Worm (Caenorhabditis elegans) whole organism, early embryonic: ENCODE results near the gene C27H6.9.

Experiments used
- B0310.2 ChIP-seq: sonication (generic microtip); optimal IDR thresholded peaks from 2 replicates; lab custom pipeline; 2016; ENCODE audit warnings: mild to moderate bottlenecking, missing genetic modification characterization, missing compliant biosample characterization
- F13C5.2 ChIP-seq: sonication (generic microtip); optimal IDR thresholded peaks from 2 replicates; lab custom pipeline; 2017; ENCODE audit warnings: mild to moderate bottlenecking, missing genetic modification characterization, inconsistent platforms, missing compliant biosample characterization
- aly-1 ChIP-seq: sonication (generic microtip); optimal IDR thresholded peaks from 2 replicates; lab custom pipeline; 2016; ENCODE audit warnings: missing genetic modification characterization, missing compliant biosample characterization
- ama-1 ChIP-seq: fragments of 150-350 bp; optimal IDR thresholded peaks from 2 replicates; lab custom pipeline; 2014
- ceh-13 ChIP-seq: fragments of 200-800 bp; sonication (Bioruptor generic); optimal IDR thresholded peaks from 2 replicates; lab custom pipeline; 2018; ENCODE audit warnings: mild to moderate bottlenecking, missing genetic modification characterization, missing compliant biosample characterization
- ceh-36 ChIP-seq: sonication (generic microtip); optimal IDR thresholded peaks from 2 replicates; lab custom pipeline; 2016; ENCODE audit warnings: missing genetic modification characterization, inconsistent platforms, missing compliant biosample characterization
- ets-7 ChIP-seq: sonication (generic microtip); optimal IDR thresholded peaks from 2 replicates; lab custom pipeline; 2016; ENCODE audit warnings: missing genotype, missing genetic modification characterization, missing compliant biosample characterization
- flt-1 ChIP-seq: fragments of 200-800 bp; sonication (Bioruptor generic); IDR thresholded peaks from 2 replicates; pipeline ENCODE4 v1.3.6; 2022; ENCODE audit warnings: missing genetic modification characterization, missing compliant biosample characterization
- hmbx-1 ChIP-seq: sonication (generic microtip); optimal IDR thresholded peaks from 2 replicates; lab custom pipeline; 2016; ENCODE audit warnings: mild to moderate bottlenecking, missing genetic modification characterization, missing compliant biosample characterization
- hmg-4 ChIP-seq: fragments of 200-800 bp; sonication (Bioruptor generic); optimal IDR thresholded peaks from 2 replicates; lab custom pipeline; 2018; ENCODE audit warnings: mild to moderate bottlenecking, missing genetic modification characterization, missing compliant biosample characterization
- hnd-1 ChIP-seq: sonication (generic microtip); optimal IDR thresholded peaks from 2 replicates; lab custom pipeline; 2016; ENCODE audit warnings: missing genetic modification characterization, missing compliant biosample characterization
- pes-1 ChIP-seq: fragments of 200-800 bp; sonication (Bioruptor generic); IDR thresholded peaks from 2 replicates; pipeline ENCODE4 v1.3.6; 2022; ENCODE audit warnings: missing genetic modification reagents, missing genetic modification characterization, missing compliant biosample characterization
- scrt-1 ChIP-seq: fragments of 200-800 bp; sonication (Bioruptor generic); IDR thresholded peaks from 2 replicates; pipeline ENCODE4 v1.3.6; 2022; ENCODE audit warnings: missing genetic modification characterization, missing compliant biosample characterization
- sea-1 ChIP-seq: fragments of 200-800 bp; sonication (Bioruptor generic); conservative IDR thresholded peaks from 2 replicates; pipeline ENCODE4 v1.3.6; 2022; ENCODE audit warnings: missing genetic modification characterization, missing compliant biosample characterization
- tbx-11 ChIP-seq: fragments of 200-800 bp; sonication (Bioruptor generic); IDR thresholded peaks from 2 replicates; pipeline ENCODE4 v1.3.6; 2022; ENCODE audit warnings: missing genetic modification characterization, missing compliant biosample characterization
- tbx-37 ChIP-seq: fragments of 200-800 bp; sonication (Bioruptor generic); conservative IDR thresholded peaks from 2 replicates; pipeline ENCODE4 v1.3.6; 2022; ENCODE audit warnings: missing genetic modification reagents, missing genetic modification characterization, missing compliant biosample characterization
- tra-4 ChIP-seq: sonication (generic microtip); optimal IDR thresholded peaks from 2 replicates; lab custom pipeline; 2017; ENCODE audit warnings: missing genetic modification characterization, missing compliant biosample characterization

C27H6.9 gene

ce11 chrV:9987688-9988087 is 5.0 kb downstream of the C27H6.9 start, which contains the start of gene C27H6.8:
TSS of gene C27H6.8 (minus strand) at chrV:9987788.
- no peak for TF ChIP-seq sea-1
- no peak for TF ChIP-seq pes-1 (GFP tag; lab: Robert Waterston, UW)
- no peak for TF ChIP-seq tbx-37 (GFP tag; lab: Robert Waterston, UW)
- TF ChIP-seq B0310.2 (tag; lab: Kevin White, UChicago), result no peak
- no peak for TF ChIP-seq ama-1 (lab: Kevin White, UChicago)
- no peak for TF ChIP-seq hmg-4 (GFP tag; lab: Kevin White, UChicago)
- no peak for TF ChIP-seq hnd-1 (tag; lab: Kevin White, UChicago)
- no peak for TF ChIP-seq flt-1 (GFP tag; lab: Robert Waterston, UW)
- TF ChIP-seq F13C5.2 (tag; lab: Kevin White, UChicago), result no peak
- TF ChIP-seq ceh-13 (GFP tag; lab: Kevin White, UChicago), result no peak

ce11 chrV:9991610-9992009 is 8.9 kb downstream of the C27H6.9 start, which contains the start of the genes rde-1 and trpp-6:
TSS of gene rde-1 (minus strand) at chrV:9991642.
TSS of gene trpp-6 (plus strand) at chrV:9991895.
- TF ChIP-seq tbx-37 (GFP tag; lab: Robert Waterston, UW) (no peak), sea-1 (no peak), tbx-11 (GFP tag; lab: Robert Waterston, UW) (no peak), aly-1 (tag; lab: Kevin White, UChicago) (no peak), ceh-13 (GFP tag; lab: Kevin White, UChicago) (no peak), flt-1 (GFP tag; lab: Robert Waterston, UW) (no peak)

- TF ChIP-seq B0310.2 (tag; lab: Kevin White, UChicago) (no peak), pes-1 (GFP tag; lab: Robert Waterston, UW) (no peak), ceh-13 (GFP tag; lab: Kevin White, UChicago) (no peak), tbx-11 (GFP tag; lab: Robert Waterston, UW) (no peak), flt-1 (GFP tag; lab: Robert Waterston, UW) (no peak), aly-1 (tag; lab: Kevin White, UChicago) (no peak), ama-1 (lab: Kevin White, UChicago) (no peak), hnd-1 (tag; lab: Kevin White, UChicago) (no peak), ceh-36 (tag; lab: Kevin White, UChicago) (no peak), F13C5.2 (tag; lab: Kevin White, UChicago) (no peak), ets-7 (no peak), hmbx-1 (no peak), hmg-4 (GFP tag; lab: Kevin White, UChicago) (no peak), tra-4 (no peak), scrt-1 (GFP tag; lab: Robert Waterston, UW) (no peak), tbx-37 (GFP tag; lab: Robert Waterston, UW) (no peak)
These were observed 13.1 kb downstream of the C27H6.9 start, which contains the start of gene K08H10.6 for ce11 chrV:9995791-9996190. TSS of gene K08H10.6 (minus strand) at chrV:9995891.

ce11 chrV:10000760-10001159 is 18.1 kb downstream of the C27H6.9 start, which contains the start of gene K08H10.10:
TSS of gene K08H10.10 (plus strand) at chrV:10001060.
- TF ChIP-seq ets-7 (no peak), scrt-1 (GFP tag; lab: Robert Waterston, UW) (no peak), ceh-36 (tag; lab: Kevin White, UChicago) (no peak), tbx-37 (GFP tag; lab: Robert Waterston, UW) (no peak), ama-1 (lab: Kevin White, UChicago) (no peak), hmbx-1 (no peak), aly-1 (tag; lab: Kevin White, UChicago) (no peak), B0310.2 (tag; lab: Kevin White, UChicago) (no peak), hnd-1 (tag; lab: Kevin White, UChicago) (no peak), pes-1 (GFP tag; lab: Robert Waterston, UW) (no peak), hmg-4 (GFP tag; lab: Kevin White, UChicago) (no peak), ceh-13 (GFP tag; lab: Kevin White, UChicago) (no peak), tbx-11 (GFP tag; lab: Robert Waterston, UW) (no peak), flt-1 (GFP tag; lab: Robert Waterston, UW) (no peak), F13C5.2 (tag; lab: Kevin White, UChicago) (no peak), tra-4 (no peak), sea-1 (no peak)

ce11 chrV:10002720-10003119 is 20.1 kb downstream of the C27H6.9 start:
- TF ChIP-seq ceh-13 (GFP tag; lab: Kevin White, UChicago) (no peak), hnd-1 (tag; lab: Kevin White, UChicago) (no peak), tbx-37 (GFP tag; lab: Robert Waterston, UW) (no peak), aly-1 (tag; lab: Kevin White, UChicago) (no peak), ceh-36 (tag; lab: Kevin White, UChicago) (no peak), sea-1 (no peak), B0310.2 (tag; lab: Kevin White, UChicago) (no peak), scrt-1 (GFP tag; lab: Robert Waterston, UW) (no peak), hmbx-1 (no peak)

ce11 chrV:10003315-10003969 is 20.8 kb downstream of the C27H6.9 start:
- no peak for TF ChIP-seq ama-1 (lab: Kevin White, UChicago)
- TF ChIP-seq hmg-4 (GFP tag; lab: Kevin White, UChicago), result no peak
- no peak for TF ChIP-seq hmbx-1
- no peak for TF ChIP-seq ceh-36 (tag; lab: Kevin White, UChicago)
- TF ChIP-seq pes-1 (GFP tag; lab: Robert Waterston, UW), result no peak
- no peak for TF ChIP-seq hnd-1 (tag; lab: Kevin White, UChicago)
- TF ChIP-seq ets-7, result no peak
- TF ChIP-seq flt-1 (GFP tag; lab: Robert Waterston, UW), result no peak
- TF ChIP-seq tbx-11 (GFP tag; lab: Robert Waterston, UW), result no peak
- TF ChIP-seq scrt-1 (GFP tag; lab: Robert Waterston, UW), result no peak
- no peak for TF ChIP-seq ceh-13 (GFP tag; lab: Kevin White, UChicago)
- TF ChIP-seq aly-1 (tag; lab: Kevin White, UChicago), result no peak
- TF ChIP-seq tbx-37 (GFP tag; lab: Robert Waterston, UW), result no peak
- no peak for TF ChIP-seq F13C5.2 (tag; lab: Kevin White, UChicago)
- TF ChIP-seq B0310.2 (tag; lab: Kevin White, UChicago), result no peak
- no peak for TF ChIP-seq sea-1
- TF ChIP-seq tra-4, result no peak
